Worm (Caenorhabditis elegans) whole organism, L1 larva: ENCODE measurements around the gene pole-2.
"Not testable (repeated sequence)": the region's sequence is repeated elsewhere in the genome, so short reads cannot be mapped to it uniquely, and the experiment has no call there.

Source experiments
- C34B4.2 ChIP-seq: sonication (generic microtip); optimal IDR thresholded peaks from 2 replicates; lab custom pipeline; 2017; ENCODE audit warnings: mild to moderate bottlenecking, missing genetic modification characterization, missing compliant biosample characterization
- F16B12.6 ChIP-seq: fragments of 150-350 bp; optimal IDR thresholded peaks from 2 replicates; lab custom pipeline; 2014; ENCODE audit warnings: missing biosample characterization, missing genetic modification characterization
- Y116A8C.19 ChIP-seq: sonication (generic microtip); optimal IDR thresholded peaks from 2 replicates; lab custom pipeline; 2016; ENCODE audit warnings: missing compliant biosample characterization, missing genetic modification characterization, borderline replicate concordance
- aly-2 ChIP-seq: fragments of 150-350 bp; optimal IDR thresholded peaks from 2 replicates; lab custom pipeline; 2014; ENCODE audit warnings: missing biosample characterization, missing genetic modification characterization
- ceh-82 ChIP-seq, 3 experiments: fragments of 150-350 bp in 1 of 3; sonication (generic microtip) in 2 of 3; optimal IDR thresholded peaks; 2 replicates each; lab custom pipeline; 2014 to 2017; ENCODE audit warnings: missing biosample characterization in 3 of 3, missing genetic modification characterization in 3 of 3
- ceh-88 ChIP-seq: fragments of 200-800 bp; sonication (Bioruptor generic); IDR thresholded peaks from 2 replicates; pipeline ENCODE4 v1.3.6; 2022; ENCODE audit warnings: missing genetic modification characterization, missing compliant biosample characterization
- ceh-90 ChIP-seq: sonication (generic microtip); optimal IDR thresholded peaks from 2 replicates; lab custom pipeline; 2016; ENCODE audit warnings: missing genetic modification characterization, missing compliant biosample characterization
- dsc-1 ChIP-seq: sonication (generic microtip); optimal IDR thresholded peaks from 2 replicates; lab custom pipeline; 2016; ENCODE audit warnings: mild to moderate bottlenecking, missing genetic modification characterization, missing compliant biosample characterization
- efl-1 ChIP-seq, 4 experiments: fragments of 150-350 bp; optimal IDR thresholded peaks in 3 of 4; peaks in 1 of 4; 1 replicate in 1 of 4; 2 replicates in 3 of 4; lab custom pipeline; 2014; ENCODE audit warnings: missing biosample characterization in 2 of 4, missing genetic modification characterization in 2 of 4, missing genetic modification reagents in 2 of 4
- egl-13 ChIP-seq: sonication (generic microtip); optimal IDR thresholded peaks from 2 replicates; lab custom pipeline; 2016; ENCODE audit warnings: missing genotype, missing genetic modification reagents, missing genetic modification characterization, missing compliant biosample characterization
- egl-27 ChIP-seq, 2 experiments: fragments of 150-350 bp in 1 of 2; sonication (generic microtip); optimal IDR thresholded peaks; 3 replicates each; lab custom pipeline; 2017 to 2018; ENCODE audit warnings: missing biosample characterization in 2 of 2, missing genetic modification characterization in 2 of 2, missing genetic modification reagents in 2 of 2
- elt-3 ChIP-seq, 6 experiments: fragments of 150-350 bp in 1 of 6; sonication (generic microtip); optimal IDR thresholded peaks; 2 replicates each; lab custom pipeline; 2017 to 2018; ENCODE audit warnings: missing biosample characterization in 6 of 6, missing genetic modification characterization in 6 of 6, inconsistent platforms in 1 of 6
- fkh-10 ChIP-seq: sonication (generic microtip); optimal IDR thresholded peaks from 2 replicates; lab custom pipeline; 2017; ENCODE audit warnings: missing biosample characterization, missing genetic modification reagents, missing genetic modification characterization
- grh-1 ChIP-seq: fragments of 200-800 bp; sonication (Bioruptor generic); IDR thresholded peaks from 2 replicates; pipeline ENCODE4 v1.3.6; 2022; ENCODE audit warnings: missing genetic modification reagents, missing genetic modification characterization, missing compliant biosample characterization
- irx-1 ChIP-seq: sonication (generic microtip); optimal IDR thresholded peaks from 2 replicates; lab custom pipeline; 2016; ENCODE audit warnings: missing genetic modification characterization, missing compliant biosample characterization
- jun-1 ChIP-seq: fragments of 150-350 bp; optimal IDR thresholded peaks from 2 replicates; lab custom pipeline; 2014; ENCODE audit warnings: missing biosample characterization, missing genetic modification reagents, missing genetic modification characterization
- lin-13 ChIP-seq: fragments of 150-350 bp; optimal IDR thresholded peaks from 2 replicates; lab custom pipeline; 2014; ENCODE audit warnings: missing biosample characterization, missing genetic modification reagents, missing genetic modification characterization
- lin-14 ChIP-seq: fragments of 200-800 bp; sonication (Bioruptor generic); optimal IDR thresholded peaks from 2 replicates; lab custom pipeline; 2018; ENCODE audit warnings: mild to moderate bottlenecking, missing genetic modification characterization, moderate library complexity, missing compliant biosample characterization
- lir-3 ChIP-seq: sonication (generic microtip); optimal IDR thresholded peaks from 2 replicates; lab custom pipeline; 2016; ENCODE audit warnings: mild to moderate bottlenecking, missing genetic modification characterization, moderate library complexity, missing compliant biosample characterization; ENCODE audit not compliant: poor library complexity
- nhr-11 ChIP-seq: fragments of 150-350 bp; optimal IDR thresholded peaks from 2 replicates; lab custom pipeline; 2014; ENCODE audit warnings: missing biosample characterization, missing genetic modification characterization
- nhr-28 ChIP-seq: fragments of 150-350 bp; optimal IDR thresholded peaks from 2 replicates; lab custom pipeline; 2014; ENCODE audit warnings: missing biosample characterization, missing genetic modification characterization
- nhr-85 ChIP-seq: sonication (generic microtip); peaks from one replicate; lab custom pipeline; 2016; ENCODE audit warnings: missing genetic modification characterization, inconsistent platforms, missing compliant biosample characterization
- nhr-90 ChIP-seq: sonication (generic microtip); optimal IDR thresholded peaks from 2 replicates; lab custom pipeline; 2016; ENCODE audit warnings: mild to moderate bottlenecking, missing genetic modification characterization, missing compliant biosample characterization; ENCODE audit not compliant: poor library complexity
- pag-3 ChIP-seq: sonication (generic microtip); optimal IDR thresholded peaks from 2 replicates; lab custom pipeline; 2017; ENCODE audit warnings: missing genetic modification characterization, mild to moderate bottlenecking, missing compliant biosample characterization, antibody characterized with exemption, borderline replicate concordance; ENCODE audit not compliant: insufficient read depth
- rnt-1 ChIP-seq: sonication (generic microtip); optimal IDR thresholded peaks from 2 replicates; lab custom pipeline; 2016; ENCODE audit warnings: mild to moderate bottlenecking, missing genetic modification characterization, moderate library complexity, missing compliant biosample characterization
- snpc-4 ChIP-seq: fragments of 150-350 bp; optimal IDR thresholded peaks from 2 replicates; lab custom pipeline; 2014; ENCODE audit warnings: missing biosample characterization, missing genetic modification characterization
- sox-4 ChIP-seq: sonication (generic microtip); optimal IDR thresholded peaks from 2 replicates; lab custom pipeline; 2016; ENCODE audit warnings: missing genetic modification characterization, missing compliant biosample characterization
- sptf-1 ChIP-seq: fragments of 150-350 bp; optimal IDR thresholded peaks from 2 replicates; lab custom pipeline; 2014; ENCODE audit warnings: missing biosample characterization, missing genetic modification characterization
- sup-37 ChIP-seq: fragments of 200-800 bp; sonication (Bioruptor generic); optimal IDR thresholded peaks from 2 replicates; lab custom pipeline; 2018; ENCODE audit warnings: mild to moderate bottlenecking, missing genetic modification characterization, missing compliant biosample characterization
- swsn-7 ChIP-seq: sonication (generic microtip); optimal IDR thresholded peaks from 2 replicates; lab custom pipeline; 2016; ENCODE audit warnings: missing genetic modification characterization, missing compliant biosample characterization
- tlp-1 ChIP-seq: fragments of 150-350 bp; optimal IDR thresholded peaks from 2 replicates; lab custom pipeline; 2014; ENCODE audit warnings: missing biosample characterization, missing genetic modification characterization
- unc-62 ChIP-seq: fragments of 150-350 bp; optimal IDR thresholded peaks from 2 replicates; lab custom pipeline; 2014; ENCODE audit warnings: missing biosample characterization, missing genetic modification reagents, missing genetic modification characterization
- unc-86 ChIP-seq: sonication (generic microtip); optimal IDR thresholded peaks from 2 replicates; lab custom pipeline; 2016; ENCODE audit warnings: missing genetic modification characterization, missing compliant biosample characterization
- unc-98 ChIP-seq: fragments of 200-800 bp; sonication (Bioruptor generic); IDR thresholded peaks from 2 replicates; pipeline ENCODE4 v1.3.6; 2022; ENCODE audit warnings: missing genetic modification characterization, missing compliant biosample characterization
- vab-15 ChIP-seq: sonication (generic microtip); optimal IDR thresholded peaks from 2 replicates; lab custom pipeline; 2017; ENCODE audit warnings: missing genotype, mild to moderate bottlenecking, missing genetic modification characterization, missing compliant biosample characterization
- zag-1 ChIP-seq: fragments of 150-350 bp; optimal IDR thresholded peaks from 2 replicates; lab custom pipeline; 2014; ENCODE audit warnings: missing biosample characterization, missing genetic modification characterization
- ztf-11 ChIP-seq, 2 experiments: sonication (generic microtip); optimal IDR thresholded peaks; 2 replicates each; lab custom pipeline; 2016 to 2017; ENCODE audit warnings: missing genetic modification characterization in 2 of 2, missing biosample characterization in 1 of 2, missing compliant biosample characterization in 1 of 2

pole-2 gene

ce11 chrIV:8724907-8725306 is 38.5 kb upstream of the pole-2 start:
- TF ChIP-seq pag-3 (tag; lab: Kevin White, UChicago) (no peak), unc-62 (no peak), dsc-1 (tag; lab: Kevin White, UChicago) (no peak), efl-1 (optimal IDR thresholded peaks at IDR 0.05; lab: Kevin White, UChicago) (no peak), efl-1 (GFP tag; optimal IDR thresholded peaks at IDR 0.05 in 1 of 2; lab: Kevin White, UChicago) (peak in 1 of 2 experiments; percentile 16), sptf-1 (tag; lab: Kevin White, UChicago) (no peak), fkh-10 (no peak), lin-14 (GFP tag; lab: Kevin White, UChicago) (no peak), grh-1 (GFP tag; lab: Robert Waterston, UW) (no peak)

- no peak for TF ChIP-seq ztf-11 (tag; optimal IDR thresholded peaks at IDR 0.05; lab: Kevin White, UChicago)
- TF ChIP-seq snpc-4 (tag; lab: Kevin White, UChicago), result no peak
- TF ChIP-seq sup-37, result no peak
- TF ChIP-seq rnt-1 (tag; lab: Kevin White, UChicago), result no peak
- no peak for TF ChIP-seq ceh-90
- TF ChIP-seq unc-86, result no peak
- no peak for TF ChIP-seq elt-3 (tag; optimal IDR thresholded peaks at IDR 0.05; lab: Kevin White, UChicago)
- no peak for TF ChIP-seq zag-1 (tag; lab: Kevin White, UChicago)
- TF ChIP-seq ceh-88 (GFP tag; lab: Robert Waterston, UW), result no peak
- TF ChIP-seq F16B12.6 (tag; lab: Kevin White, UChicago), result no peak
- no peak for TF ChIP-seq grh-1 (GFP tag; lab: Robert Waterston, UW)
- TF ChIP-seq nhr-90, result no peak
- no peak for TF ChIP-seq vab-15 (tag; lab: Kevin White, UChicago)
- TF ChIP-seq nhr-85, result no peak
- TF ChIP-seq sox-4 (tag; lab: Kevin White, UChicago), result no peak
Measured at ce11 chrIV:8723720-8724119, 37.3 kb upstream of the pole-2 start, which contains the start of gene F21D5.9. F21D5.9 (plus strand) TSS chrIV:8724020.

- TF ChIP-seq zag-1 (tag; lab: Kevin White, UChicago) (no peak), C34B4.2 (no peak), tlp-1 (no peak), egl-13 (tag; lab: Kevin White, UChicago) (no peak), ceh-82 (tag; optimal IDR thresholded peaks at IDR 0.05; lab: Kevin White, UChicago) (no peak), aly-2 (tag; lab: Kevin White, UChicago) (no peak), lin-13 (GFP tag; lab: Kevin White, UChicago) (no peak), swsn-7 (no peak), snpc-4 (tag; lab: Kevin White, UChicago) (no peak), unc-86 (no peak)
Measured at ce11 chrIV:8722801-8723200, 36.4 kb upstream of the pole-2 start.

- TF ChIP-seq ceh-90 (no peak), nhr-11 (no peak), Y116A8C.19 (tag; lab: Kevin White, UChicago) (no peak), egl-27 (tag; optimal IDR thresholded peaks at IDR 0.05; lab: Kevin White, UChicago) (no peak), jun-1 (no peak), irx-1 (no peak), nhr-28 (tag; lab: Kevin White, UChicago) (no peak), sup-37 (no peak)
Measured at ce11 chrIV:8718153-8718552, 31.7 kb upstream of the pole-2 start, which contains the start of gene H23L24.1. H23L24.1 (plus strand) TSS chrIV:8718453.

- TF ChIP-seq lir-3 (tag; lab: Kevin White, UChicago); fkh-10; unc-98 (GFP tag; lab: Robert Waterston, UW): not testable (repeated sequence)
Measured at ce11 chrIV:8715032-8715431, 28.6 kb upstream of the pole-2 start, which contains the start of the genes parg-2 and ipla-5. parg-2 (minus strand) TSS chrIV:8715132. ipla-5 (plus strand) TSS chrIV:8715247.
